Fruit fly (Drosophila melanogaster): ENCODE measurements around the gene CG13293.
A peak's percentile ranks its signal among the peaks of the same experiment; 100 is the strongest.

Gene CG13293

dm6 chr3L:6138586-6138985 is 55.9 kb downstream of the CG13293 start:
- no peak for TF ChIP-seq tai (GFP tag; optimal IDR thresholded peaks at IDR 0.05)
- no peak for TF ChIP-seq HLH106 (tag; optimal IDR thresholded peaks at IDR 0.05)
- no peak for TF ChIP-seq Mio (GFP tag; optimal IDR thresholded peaks at IDR 0.05)
- no peak for TF ChIP-seq br (GFP tag; optimal IDR thresholded peaks at IDR 0.05)
- no peak for TF ChIP-seq CrebA (GFP tag; optimal IDR thresholded peaks at IDR 0.05; ENCODE audit: borderline replicate concordance)
- no peak for TF ChIP-seq Rel (GFP tag; optimal IDR thresholded peaks at IDR 0.05)
- no peak for TF ChIP-seq Rel (tag; optimal IDR thresholded peaks at IDR 0.05)
- no peak for TF ChIP-seq sv (GFP tag; optimal IDR thresholded peaks at IDR 0.05)
- TF ChIP-seq Dfd (GFP tag; optimal IDR thresholded peaks at IDR 0.05): no peak
- no peak for TF ChIP-seq Hr83 (GFP tag; optimal IDR thresholded peaks at IDR 0.05; ENCODE audit: poor library complexity, severe bottlenecking)
- no peak for TF ChIP-seq N (GFP tag; optimal IDR thresholded peaks at IDR 0.05)
- no peak for TF ChIP-seq CG9705 (GFP tag; optimal IDR thresholded peaks at IDR 0.05)
- TF ChIP-seq OdsH (GFP tag; optimal IDR thresholded peaks at IDR 0.05): no peak
- TF ChIP-seq brk (GFP tag; optimal IDR thresholded peaks at IDR 0.05): no peak
- no peak for TF ChIP-seq ey (GFP tag; optimal IDR thresholded peaks at IDR 0.05)
- TF ChIP-seq h (GFP tag; optimal IDR thresholded peaks at IDR 0.05): no peak
- TF ChIP-seq Jra (GFP tag; optimal IDR thresholded peaks at IDR 0.05): no peak
- TF ChIP-seq lola (GFP tag; optimal IDR thresholded peaks at IDR 0.05): no peak
- no peak for TF ChIP-seq usp (GFP tag; optimal IDR thresholded peaks at IDR 0.05)
- TF ChIP-seq psq (GFP tag; optimal IDR thresholded peaks at IDR 0.05): no peak

DNA sequence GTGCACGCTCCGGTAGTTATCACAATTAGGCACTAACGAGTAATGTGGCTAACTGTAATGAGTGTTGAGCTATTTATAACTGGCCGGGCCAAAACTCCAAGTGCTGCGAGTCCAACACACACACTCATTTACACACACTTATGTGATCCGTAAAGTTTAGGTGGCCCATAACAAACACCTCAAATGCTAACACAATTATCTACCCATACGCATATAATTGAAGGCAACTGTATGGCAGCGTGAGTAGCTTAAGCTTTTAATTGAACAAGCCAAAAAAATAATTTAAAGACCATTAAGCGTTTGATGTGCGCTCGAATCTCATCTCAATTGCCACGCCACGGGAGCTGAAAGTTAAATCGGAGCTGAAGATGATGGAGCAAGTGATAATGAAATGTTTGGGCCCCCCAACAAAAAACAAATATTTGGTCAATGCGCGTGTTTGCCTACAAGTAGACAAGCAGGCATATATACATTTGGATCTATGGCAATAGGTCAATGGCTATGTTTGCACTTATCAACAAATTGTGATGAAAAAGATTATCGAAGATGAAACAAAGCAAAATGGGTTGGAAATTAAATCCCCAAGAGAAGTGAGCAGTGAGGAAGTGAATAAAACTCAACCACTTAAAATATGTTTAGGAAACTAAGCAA is 57.4 kb downstream of the CG13293 start, which contains the start of gene Cpr65Av:
TSS of gene Cpr65Av (minus strand) at position 51 of the 651 bp plus-strand sequence.
- no peak for TF ChIP-seq pan (optimal IDR thresholded peaks at IDR 0.05)
- TF ChIP-seq fru (GFP tag; optimal IDR thresholded peaks at IDR 0.05): no peak
- TF ChIP-seq psq (GFP tag; optimal IDR thresholded peaks at IDR 0.05): no peak
- TF ChIP-seq jim (GFP tag; optimal IDR thresholded peaks at IDR 0.05): no peak
- no peak for TF ChIP-seq Sp1 (GFP tag; optimal IDR thresholded peaks at IDR 0.05)
- TF ChIP-seq Myc (optimal IDR thresholded peaks at IDR 0.05): no peak
- TF ChIP-seq ey (GFP tag; optimal IDR thresholded peaks at IDR 0.05): no peak
- no peak for TF ChIP-seq foxo (GFP tag; optimal IDR thresholded peaks at IDR 0.05)
- no peak for TF ChIP-seq CG32264 (GFP tag; optimal IDR thresholded peaks at IDR 0.05)
- TF ChIP-seq N (GFP tag; optimal IDR thresholded peaks at IDR 0.05): no peak
- no peak for TF ChIP-seq OdsH (GFP tag; optimal IDR thresholded peaks at IDR 0.05)
- TF ChIP-seq rgr (GFP tag; optimal IDR thresholded peaks at IDR 0.05): no peak
- no peak for TF ChIP-seq Hr78 (GFP tag; optimal IDR thresholded peaks at IDR 0.05)
- no peak for TF ChIP-seq Hnf4 (GFP tag; optimal IDR thresholded peaks at IDR 0.05)

DNA sequence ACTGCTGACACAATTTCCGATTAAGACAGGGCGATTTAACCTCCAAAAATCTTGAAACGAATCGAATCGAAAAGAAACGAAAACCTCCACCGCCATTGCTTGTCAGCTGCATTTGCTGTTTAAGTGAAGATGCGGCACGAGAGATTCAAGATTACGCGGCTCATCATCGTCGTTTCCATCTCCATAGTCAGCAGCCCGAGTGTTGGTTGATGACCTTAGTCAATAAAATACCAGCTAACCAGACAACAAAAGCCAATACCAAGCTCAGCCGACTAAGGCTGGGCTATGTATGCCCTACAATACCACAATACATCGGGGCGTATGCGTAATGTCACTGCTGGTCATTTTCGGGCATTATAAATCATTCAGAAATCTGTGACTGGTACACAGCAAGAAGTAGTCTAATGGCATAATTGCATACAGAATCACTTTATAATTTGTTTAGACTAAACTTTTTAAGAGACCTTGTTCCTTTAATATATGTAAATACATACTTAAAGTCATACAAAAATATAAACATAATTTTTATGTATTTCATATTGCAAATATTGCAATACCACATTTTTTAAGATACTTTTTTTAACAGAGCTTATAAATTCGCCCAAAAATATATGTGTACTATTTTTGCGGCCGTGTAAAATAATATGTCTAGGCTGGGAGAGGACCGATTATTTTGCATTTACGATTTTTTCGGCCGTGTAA is 58.2 kb downstream of the CG13293 start:
- TF ChIP-seq dsf (GFP tag; optimal IDR thresholded peaks at IDR 0.05; ENCODE audit: borderline replicate concordance) (no peak), Mio (GFP tag; optimal IDR thresholded peaks at IDR 0.05) (no peak), sv (GFP tag; optimal IDR thresholded peaks at IDR 0.05) (no peak), pan (optimal IDR thresholded peaks at IDR 0.05) (no peak), jim (GFP tag; optimal IDR thresholded peaks at IDR 0.05) (no peak), Rel (GFP tag; optimal IDR thresholded peaks at IDR 0.05) (no peak), Rel (tag; optimal IDR thresholded peaks at IDR 0.05) (no peak), usp (GFP tag; optimal IDR thresholded peaks at IDR 0.05) (no peak), dl (GFP tag; optimal IDR thresholded peaks at IDR 0.05; ENCODE audit: insufficient read depth in 1 of 2, partially characterized antibody in 2 of 2) (no peak), psq (GFP tag; optimal IDR thresholded peaks at IDR 0.05) (no peak), N (GFP tag; optimal IDR thresholded peaks at IDR 0.05) (no peak), CG9705 (GFP tag; optimal IDR thresholded peaks at IDR 0.05) (no peak)

dm6 chr3L:6141538-6141937 is 58.9 kb downstream of the CG13293 start:
- TF ChIP-seq N (GFP tag; optimal IDR thresholded peaks at IDR 0.05): no peak
- no peak for TF ChIP-seq jim (GFP tag; optimal IDR thresholded peaks at IDR 0.05)
- no peak for TF ChIP-seq br (GFP tag; optimal IDR thresholded peaks at IDR 0.05)
- no peak for TF ChIP-seq OdsH (GFP tag; optimal IDR thresholded peaks at IDR 0.05)
- peak; percentile 15 for TF ChIP-seq Dif (GFP tag; optimal IDR thresholded peaks at IDR 0.05; ENCODE audit: partially characterized antibody)
- no peak for TF ChIP-seq dl (GFP tag; optimal IDR thresholded peaks at IDR 0.05; ENCODE audit: insufficient read depth in 1 of 2, partially characterized antibody in 2 of 2)
- no peak for TF ChIP-seq Dfd (GFP tag; optimal IDR thresholded peaks at IDR 0.05)
- peak; percentile 63 for TF ChIP-seq Vsx2 (GFP tag; optimal IDR thresholded peaks at IDR 0.05; ENCODE audit: partially characterized antibody)
- no peak for TF ChIP-seq CG32264 (GFP tag; optimal IDR thresholded peaks at IDR 0.05)
- no peak for TF ChIP-seq Hr83 (GFP tag; optimal IDR thresholded peaks at IDR 0.05; ENCODE audit: poor library complexity, severe bottlenecking)

Measured in whole organism, wandering third instar larva.